Worm (Caenorhabditis elegans): Measurements from ENCODE around the gene elo-6.

elo-6 gene

DNA sequence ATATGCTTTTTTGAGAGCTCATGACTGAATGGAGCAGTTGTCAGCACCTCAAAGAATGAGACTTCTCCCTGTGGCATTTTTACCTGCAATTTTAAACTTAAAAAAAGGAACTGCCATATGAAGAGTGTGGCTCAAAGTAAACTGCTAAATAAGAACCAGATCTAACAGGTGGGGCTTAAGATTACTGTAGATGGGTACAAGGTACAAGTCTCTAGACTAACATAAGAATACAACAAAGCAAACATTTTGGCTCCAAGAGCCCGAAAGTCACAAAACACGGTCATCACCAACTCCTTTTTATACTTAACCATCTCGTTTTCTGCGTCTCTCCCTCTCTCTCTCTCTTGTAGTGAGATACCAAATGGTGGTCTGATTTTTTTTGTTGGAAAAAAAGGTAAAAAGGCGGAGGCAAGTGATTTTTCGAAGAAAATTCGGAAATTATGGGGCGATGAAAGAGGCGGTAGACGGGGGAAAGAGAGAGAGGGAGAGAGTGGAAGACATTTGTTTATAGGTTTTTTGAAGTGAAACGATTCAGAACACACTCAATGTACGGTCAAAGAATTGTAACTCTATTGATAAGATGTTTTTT is at the start of gene elo-6:
TSS of gene elo-6 (minus strand) at position 83 of the 589 bp plus-strand sequence.
- TF ChIP-seq ceh-82 (tag; optimal IDR thresholded peaks at IDR 0.05), result no peak
- TF ChIP-seq tbx-2 (tag; optimal IDR thresholded peaks at IDR 0.05), result no peak
- no peak for TF ChIP-seq ztf-11 (tag; optimal IDR thresholded peaks at IDR 0.05)
- no peak for TF ChIP-seq aly-2 (tag; optimal IDR thresholded peaks at IDR 0.05)
- TF ChIP-seq sea-2 (GFP tag; optimal IDR thresholded peaks at IDR 0.05), result no peak
- peak; percentile 77 for TF ChIP-seq ama-1 (optimal IDR thresholded peaks at IDR 0.05)
- TF ChIP-seq nfya-1 (tag; optimal IDR thresholded peaks at IDR 0.05; ENCODE audit: insufficient read depth), result no peak
- TF ChIP-seq ceh-28 (tag; optimal IDR thresholded peaks at IDR 0.05), result no peak
- no peak for TF ChIP-seq unc-39 (tag; optimal IDR thresholded peaks at IDR 0.05)
- no peak for TF ChIP-seq nhr-25 (tag; optimal IDR thresholded peaks at IDR 0.05)
- TF ChIP-seq R02D3.7 (tag; optimal IDR thresholded peaks at IDR 0.05), result no peak
- TF ChIP-seq fkh-2 (tag; optimal IDR thresholded peaks at IDR 0.05), result no peak
- no peak for TF ChIP-seq nhr-23 (tag; optimal IDR thresholded peaks at IDR 0.05)
- no peak for TF ChIP-seq mdl-1 (tag; optimal IDR thresholded peaks at IDR 0.05)
- no peak for TF ChIP-seq nhr-67 (tag; optimal IDR thresholded peaks at IDR 0.05)
- no peak for TF ChIP-seq zag-1 (tag; optimal IDR thresholded peaks at IDR 0.05)
- TF ChIP-seq pqm-1 (tag; optimal IDR thresholded peaks at IDR 0.05), result peak; percentile 67
- TF ChIP-seq elt-1 (tag; optimal IDR thresholded peaks at IDR 0.05), result no peak
- no peak for TF ChIP-seq egl-27 (tag; optimal IDR thresholded peaks at IDR 0.05)
- TF ChIP-seq jun-1 (tag; optimal IDR thresholded peaks at IDR 0.05), result peak; percentile 28
- TF ChIP-seq nhr-43 (tag; optimal IDR thresholded peaks at IDR 0.05; ENCODE audit: poor library complexity, severe bottlenecking), result no peak
- TF ChIP-seq hmg-11 (tag; optimal IDR thresholded peaks at IDR 0.05), result no peak
- no peak for TF ChIP-seq ZK546.5 (tag; optimal IDR thresholded peaks at IDR 0.05)
- TF ChIP-seq mml-1 (tag; optimal IDR thresholded peaks at IDR 0.05), result no peak
- peak; percentile 55 for TF ChIP-seq pha-4 (tag; optimal IDR thresholded peaks at IDR 0.05)
- TF ChIP-seq nhr-76 (tag; optimal IDR thresholded peaks at IDR 0.05), result no peak
- TF ChIP-seq unc-62 (GFP tag; optimal IDR thresholded peaks at IDR 0.05), result no peak
- no peak for TF ChIP-seq nhr-237 (tag; optimal IDR thresholded peaks at IDR 0.05)
- no peak for TF ChIP-seq nhr-12 (tag; optimal IDR thresholded peaks at IDR 0.05)
- no peak for TF ChIP-seq lsy-12 (tag; optimal IDR thresholded peaks at IDR 0.05)
- TF ChIP-seq ceh-9 (tag; optimal IDR thresholded peaks at IDR 0.05), result no peak
- no peak for TF ChIP-seq ztf-4 (tag; optimal IDR thresholded peaks at IDR 0.05)
- TF ChIP-seq nhr-77 (tag; optimal IDR thresholded peaks at IDR 0.05), result no peak
- TF ChIP-seq lin-15B (tag; optimal IDR thresholded peaks at IDR 0.05), result no peak
- TF ChIP-seq egl-5 (tag; optimal IDR thresholded peaks at IDR 0.05), result no peak
- no peak for TF ChIP-seq daf-12 (tag; optimal IDR thresholded peaks at IDR 0.05)
- no peak for TF ChIP-seq nhr-28 (tag; optimal IDR thresholded peaks at IDR 0.05)
- TF ChIP-seq elt-2 (tag; optimal IDR thresholded peaks at IDR 0.05), result peak; percentile 85

DNA sequence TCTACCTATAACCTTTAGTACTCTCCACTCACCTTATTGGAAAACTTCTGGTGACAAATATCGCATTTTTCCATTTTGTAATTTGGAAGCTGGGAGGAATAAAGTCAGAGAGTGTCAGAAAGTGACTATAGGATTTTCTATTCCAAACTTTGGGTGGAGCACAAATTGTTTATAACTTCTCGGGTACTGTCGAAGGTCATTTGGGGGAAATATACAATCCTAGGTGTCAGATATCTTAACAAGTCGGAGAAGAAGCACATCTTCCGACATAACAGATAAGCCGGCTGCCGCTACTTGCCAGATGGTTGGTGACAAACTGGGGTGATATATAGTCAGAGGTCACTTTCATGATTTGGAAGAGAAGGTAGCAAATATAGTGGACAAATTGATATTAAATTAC is 30.8 kb upstream of the elo-6 start, which contains the start of gene ehn-3:
TSS of gene ehn-3 (minus strand) at position 101 of the 400 bp plus-strand sequence.
- no peak for TF ChIP-seq pqm-1 (tag; optimal IDR thresholded peaks at IDR 0.05)
- TF ChIP-seq jun-1 (tag; optimal IDR thresholded peaks at IDR 0.05), result no peak
- TF ChIP-seq zag-1 (tag; optimal IDR thresholded peaks at IDR 0.05), result no peak
- TF ChIP-seq nhr-77 (tag; optimal IDR thresholded peaks at IDR 0.05), result no peak
- no peak for TF ChIP-seq sea-2 (GFP tag; optimal IDR thresholded peaks at IDR 0.05)
- TF ChIP-seq nhr-76 (tag; optimal IDR thresholded peaks at IDR 0.05), result no peak
- no peak for TF ChIP-seq fkh-10 (GFP tag; optimal IDR thresholded peaks at IDR 0.05)
- no peak for TF ChIP-seq nhr-67 (tag; optimal IDR thresholded peaks at IDR 0.05)
- no peak for TF ChIP-seq nfya-1 (tag; optimal IDR thresholded peaks at IDR 0.05; ENCODE audit: insufficient read depth)

DNA sequence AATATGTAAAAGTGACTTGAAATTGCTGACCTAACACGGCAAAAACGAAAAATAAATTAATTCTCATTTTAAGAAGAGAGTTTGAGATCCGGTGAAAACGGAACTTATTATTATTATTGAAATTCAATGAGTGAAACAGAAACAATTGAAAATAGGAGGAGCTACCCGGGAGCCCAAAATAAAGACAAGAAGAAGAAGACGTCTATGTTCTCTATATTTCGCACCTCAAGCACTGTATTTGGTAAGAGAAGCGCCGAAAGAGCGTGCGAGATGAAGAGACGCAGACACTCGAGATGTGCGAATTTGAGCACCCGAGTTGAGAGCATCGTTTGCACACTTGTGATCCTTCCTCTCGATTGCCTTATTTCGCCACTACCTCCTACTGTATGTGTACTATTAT is 27.3 kb upstream of the elo-6 start, which contains the start of gene spp-7:
TSS of gene spp-7 (minus strand) at position 101 of the 400 bp plus-strand sequence.
- TF ChIP-seq egl-5 (tag; optimal IDR thresholded peaks at IDR 0.05) (no peak), ztf-11 (tag; optimal IDR thresholded peaks at IDR 0.05) (no peak), eor-1 (tag; optimal IDR thresholded peaks at IDR 0.05) (no peak), mml-1 (tag; optimal IDR thresholded peaks at IDR 0.05) (no peak), ZK546.5 (tag; optimal IDR thresholded peaks at IDR 0.05) (no peak), elt-2 (tag; optimal IDR thresholded peaks at IDR 0.05) (no peak), nhr-25 (tag; optimal IDR thresholded peaks at IDR 0.05) (no peak), elt-1 (tag; optimal IDR thresholded peaks at IDR 0.05) (no peak), lin-39 (tag; optimal IDR thresholded peaks at IDR 0.05) (no peak), ceh-82 (tag; optimal IDR thresholded peaks at IDR 0.05) (no peak), ama-1 (optimal IDR thresholded peaks at IDR 0.05) (no peak), ceh-16 (tag; optimal IDR thresholded peaks at IDR 0.05) (no peak), fkh-2 (tag; optimal IDR thresholded peaks at IDR 0.05) (no peak), sea-2 (GFP tag; optimal IDR thresholded peaks at IDR 0.05) (no peak), ztf-4 (tag; optimal IDR thresholded peaks at IDR 0.05) (no peak), unc-62 (GFP tag; optimal IDR thresholded peaks at IDR 0.05) (no peak), nhr-76 (tag; optimal IDR thresholded peaks at IDR 0.05) (no peak), elt-3 (tag; optimal IDR thresholded peaks at IDR 0.05) (no peak), nhr-11 (tag; optimal IDR thresholded peaks at IDR 0.05) (no peak)

Measured in whole organism, L3 larva.